Worm (Caenorhabditis elegans) whole organism, L3 larva: ENCODE data around the gene T02C1.1.

Experiments
- ZK546.5 ChIP-seq: sonication (generic microtip); optimal IDR thresholded peaks from 2 replicates; lab custom pipeline; 2017; ENCODE audit warnings: missing biosample characterization, missing genetic modification characterization
- aly-2 ChIP-seq: fragments of 150-350 bp; optimal IDR thresholded peaks from 2 replicates; lab custom pipeline; 2014; ENCODE audit warnings: missing biosample characterization, missing genetic modification characterization
- ama-1 ChIP-seq: fragments of 150-350 bp; optimal IDR thresholded peaks from 2 replicates; lab custom pipeline; 2018
- ceh-82 ChIP-seq: fragments of 150-350 bp; optimal IDR thresholded peaks from 2 replicates; lab custom pipeline; 2014; ENCODE audit warnings: missing biosample characterization, missing genetic modification characterization
- ceh-9 ChIP-seq: sonication (generic microtip); optimal IDR thresholded peaks from 2 replicates; lab custom pipeline; 2018; ENCODE audit warnings: missing biosample characterization, missing genetic modification characterization
- daf-12 ChIP-seq: fragments of 150-350 bp; optimal IDR thresholded peaks from 2 replicates; lab custom pipeline; 2014; ENCODE audit warnings: missing biosample characterization, missing genetic modification reagents, missing genetic modification characterization
- egl-5 ChIP-seq: fragments of 150-350 bp; optimal IDR thresholded peaks from 2 replicates; lab custom pipeline; 2017; ENCODE audit warnings: missing biosample characterization, missing genetic modification reagents, missing genetic modification characterization, inconsistent platforms
- elt-1 ChIP-seq: fragments of 150-350 bp; optimal IDR thresholded peaks from 2 replicates; lab custom pipeline; 2014; ENCODE audit warnings: missing biosample characterization, missing genetic modification characterization
- elt-2 ChIP-seq: sonication (generic microtip); optimal IDR thresholded peaks from 2 replicates; lab custom pipeline; 2016; ENCODE audit warnings: missing genetic modification reagents, mild to moderate bottlenecking, missing genetic modification characterization, missing compliant biosample characterization
- elt-3 ChIP-seq, 3 experiments: fragments of 150-350 bp in 1 of 3; sonication (generic microtip) in 2 of 3; optimal IDR thresholded peaks; 2 replicates in 2 of 3; 4 replicates in 1 of 3; lab custom pipeline; 2014 to 2017; ENCODE audit warnings: missing biosample characterization in 3 of 3, missing genetic modification characterization in 3 of 3
- fkh-10 ChIP-seq: sonication (generic microtip); optimal IDR thresholded peaks from 2 replicates; lab custom pipeline; 2017; ENCODE audit warnings: missing biosample characterization, missing genetic modification reagents, missing genetic modification characterization
- fkh-2 ChIP-seq: fragments of 150-350 bp; optimal IDR thresholded peaks from 2 replicates; lab custom pipeline; 2014; ENCODE audit warnings: missing biosample characterization, missing genetic modification reagents, missing genetic modification characterization
- hmg-11 ChIP-seq: sonication (generic microtip); optimal IDR thresholded peaks from 2 replicates; lab custom pipeline; 2016; ENCODE audit warnings: missing genetic modification characterization, missing compliant biosample characterization
- jun-1 ChIP-seq: fragments of 150-350 bp; optimal IDR thresholded peaks from 2 replicates; lab custom pipeline; 2014; ENCODE audit warnings: missing biosample characterization, missing genetic modification reagents, missing genetic modification characterization
- lin-15B ChIP-seq: fragments of 150-350 bp; optimal IDR thresholded peaks from 2 replicates; lab custom pipeline; 2014; ENCODE audit warnings: missing biosample characterization, missing genetic modification characterization
- lin-39 ChIP-seq: fragments of 150-350 bp; optimal IDR thresholded peaks from 2 replicates; lab custom pipeline; 2018; ENCODE audit warnings: missing biosample characterization, missing genetic modification reagents, missing genetic modification characterization
- lsy-12 ChIP-seq: sonication (generic microtip); optimal IDR thresholded peaks from 2 replicates; lab custom pipeline; 2016; ENCODE audit warnings: mild to moderate bottlenecking, missing genetic modification characterization, missing compliant biosample characterization
- mml-1 ChIP-seq: fragments of 150-350 bp; sonication (generic microtip); optimal IDR thresholded peaks from 3 replicates; lab custom pipeline; 2014; ENCODE audit warnings: missing biosample characterization, missing genetic modification characterization
- nfya-1 ChIP-seq: sonication (generic microtip); optimal IDR thresholded peaks from 2 replicates; lab custom pipeline; 2017; ENCODE audit warnings: missing genetic modification characterization, mild to moderate bottlenecking, missing compliant biosample characterization, antibody characterized with exemption, moderate library complexity; ENCODE audit not compliant: insufficient read depth
- nhr-23 ChIP-seq: fragments of 150-350 bp; optimal IDR thresholded peaks from 2 replicates; lab custom pipeline; 2014; ENCODE audit warnings: missing biosample characterization, missing genetic modification reagents, missing genetic modification characterization
- nhr-237 ChIP-seq: fragments of 150-350 bp; optimal IDR thresholded peaks from 2 replicates; lab custom pipeline; 2014; ENCODE audit warnings: missing biosample characterization, missing genetic modification characterization
- nhr-25 ChIP-seq: sonication (generic microtip); optimal IDR thresholded peaks from 2 replicates; lab custom pipeline; 2017; ENCODE audit warnings: missing biosample characterization, missing genetic modification characterization
- nhr-28 ChIP-seq: fragments of 150-350 bp; optimal IDR thresholded peaks from 2 replicates; lab custom pipeline; 2014; ENCODE audit warnings: missing biosample characterization, missing genetic modification characterization
- nhr-67 ChIP-seq: fragments of 150-350 bp; optimal IDR thresholded peaks from 2 replicates; lab custom pipeline; 2014; ENCODE audit warnings: missing biosample characterization, missing genetic modification characterization
- nhr-77 ChIP-seq: fragments of 150-350 bp; optimal IDR thresholded peaks from 2 replicates; lab custom pipeline; 2014; ENCODE audit warnings: missing biosample characterization, missing genetic modification characterization
- pha-4 ChIP-seq: fragments of 150-350 bp; optimal IDR thresholded peaks from 2 replicates; lab custom pipeline; 2014; ENCODE audit warnings: missing biosample characterization, missing genetic modification reagents, missing genetic modification characterization
- pqm-1 ChIP-seq: fragments of 150-350 bp; optimal IDR thresholded peaks from 2 replicates; lab custom pipeline; 2017; ENCODE audit warnings: missing biosample characterization, missing genetic modification characterization, inconsistent platforms
- sea-2 ChIP-seq: fragments of 150-350 bp; sonication (generic microtip); optimal IDR thresholded peaks from 4 replicates; lab custom pipeline; 2014; ENCODE audit warnings: missing biosample characterization, missing genetic modification reagents, missing genetic modification characterization
- skn-1 ChIP-seq: fragments of 150-350 bp; optimal IDR thresholded peaks from 2 replicates; lab custom pipeline; 2014; ENCODE audit warnings: missing biosample characterization, missing genetic modification characterization
- snpc-4 ChIP-seq: fragments of 150-350 bp; optimal IDR thresholded peaks from 2 replicates; lab custom pipeline; 2014; ENCODE audit warnings: missing biosample characterization, missing genetic modification characterization
- tbx-2 ChIP-seq: sonication (generic microtip); optimal IDR thresholded peaks from 2 replicates; lab custom pipeline; 2016; ENCODE audit warnings: mild to moderate bottlenecking, missing genetic modification characterization, missing compliant biosample characterization
- zag-1 ChIP-seq: fragments of 150-350 bp; optimal IDR thresholded peaks from 2 replicates; lab custom pipeline; 2014; ENCODE audit warnings: missing biosample characterization, missing genetic modification characterization
- ztf-11 ChIP-seq: fragments of 150-350 bp; optimal IDR thresholded peaks from 2 replicates; lab custom pipeline; 2014; ENCODE audit warnings: missing biosample characterization, missing genetic modification characterization
- ztf-4 ChIP-seq: fragments of 150-350 bp; optimal IDR thresholded peaks from 2 replicates; lab custom pipeline; 2014; ENCODE audit warnings: missing biosample characterization, missing genetic modification characterization

T02C1.1 gene

DNA sequence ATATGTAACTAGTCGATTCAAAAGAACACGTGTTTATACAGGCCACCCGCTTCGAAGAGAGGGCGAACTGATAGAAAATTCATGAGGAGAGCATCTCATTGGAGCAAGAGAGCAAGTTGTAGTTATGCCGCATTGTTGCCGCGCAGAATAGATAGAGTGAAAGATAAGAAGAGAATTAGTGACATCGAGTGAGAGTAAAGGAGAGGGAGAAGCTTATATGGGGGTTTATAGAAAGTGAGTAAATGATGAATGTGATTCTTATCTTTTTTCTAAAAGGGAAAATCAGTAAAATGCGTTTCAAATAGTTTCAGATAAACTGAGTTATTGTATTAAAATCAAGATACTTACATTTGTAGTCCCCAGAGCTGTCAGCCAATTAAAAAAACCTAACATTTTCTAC lies 22.9 kb downstream of the T02C1.1 start:
- TF ChIP-seq pqm-1 (peak; percentile 23), skn-1 (tag; lab: Kevin White, UChicago) (no peak), ZK546.5 (tag; lab: Kevin White, UChicago) (no peak), nhr-25 (tag; lab: Kevin White, UChicago) (no peak), nhr-77 (tag; lab: Kevin White, UChicago) (no peak), aly-2 (tag; lab: Kevin White, UChicago) (no peak), nfya-1 (tag; lab: Kevin White, UChicago) (peak; percentile 13), jun-1 (tag; lab: Kevin White, UChicago) (no peak), elt-1 (tag; lab: Kevin White, UChicago) (peak; percentile 88), ztf-4 (tag; lab: Kevin White, UChicago) (no peak), fkh-2 (tag; lab: Kevin White, UChicago) (no peak), pha-4 (tag; lab: Kevin White, UChicago) (peak; percentile 11), zag-1 (tag; lab: Kevin White, UChicago) (no peak), nhr-67 (no peak), ceh-82 (tag; lab: Kevin White, UChicago) (no peak), tbx-2 (tag; lab: Kevin White, UChicago) (no peak), elt-2 (tag; lab: Kevin White, UChicago) (peak; percentile 65), elt-3 (tag; optimal IDR thresholded peaks at IDR 0.05; lab: Kevin White, UChicago) (no peak), lin-15B (tag; lab: Kevin White, UChicago) (no peak), snpc-4 (tag; lab: Kevin White, UChicago) (no peak), daf-12 (tag; lab: Kevin White, UChicago) (no peak)

- TF ChIP-seq zag-1 (tag; lab: Kevin White, UChicago) (no peak), nfya-1 (tag; lab: Kevin White, UChicago) (peak; percentile 15), lsy-12 (no peak), ceh-9 (tag; lab: Kevin White, UChicago) (no peak), snpc-4 (tag; lab: Kevin White, UChicago) (no peak), ZK546.5 (tag; lab: Kevin White, UChicago) (no peak), ama-1 (lab: Kevin White, UChicago) (no peak), elt-3 (tag; optimal IDR thresholded peaks at IDR 0.05; lab: Kevin White, UChicago) (no peak), nhr-67 (no peak), mml-1 (tag; lab: Kevin White, UChicago) (no peak), fkh-10 (no peak), nhr-237 (tag; lab: Kevin White, UChicago) (no peak), lin-39 (tag; lab: Kevin White, UChicago) (peak; percentile 59)
Measured at ce11 chrIII:9271389-9271918, 24.1 kb downstream of the T02C1.1 start.

DNA sequence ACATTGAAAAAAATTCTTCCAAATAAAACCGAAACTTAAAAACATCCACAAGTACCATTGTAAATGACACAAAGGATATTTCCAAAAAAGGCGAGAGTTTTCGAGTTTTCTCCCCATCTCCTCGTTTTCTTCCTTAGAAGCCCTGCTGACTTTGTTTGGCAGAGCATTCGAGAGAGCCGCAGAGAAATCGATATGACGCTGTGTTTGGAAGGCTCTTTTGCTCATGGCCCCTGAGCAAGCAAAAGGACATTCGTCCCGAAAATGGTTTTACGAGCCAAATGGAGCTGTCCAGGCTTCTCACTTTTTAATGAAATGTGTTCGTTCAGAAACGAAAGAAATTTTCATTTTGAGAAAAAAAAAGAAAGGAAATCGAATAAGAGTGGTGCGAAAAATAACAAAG lies 24.8 kb downstream of the T02C1.1 start:
- TF ChIP-seq ztf-11 (tag; lab: Kevin White, UChicago) = no peak
- TF ChIP-seq lin-39 (tag; lab: Kevin White, UChicago) = peak; percentile 51
- TF ChIP-seq sea-2 (GFP tag; lab: Kevin White, UChicago) = peak; percentile 10
- TF ChIP-seq egl-5 (tag; lab: Kevin White, UChicago) = peak; percentile 54
- TF ChIP-seq tbx-2 (tag; lab: Kevin White, UChicago) = no peak
- peak; percentile 42 for TF ChIP-seq hmg-11 (tag; lab: Kevin White, UChicago)
- peak; percentile 53 for TF ChIP-seq nfya-1 (tag; lab: Kevin White, UChicago)

DNA sequence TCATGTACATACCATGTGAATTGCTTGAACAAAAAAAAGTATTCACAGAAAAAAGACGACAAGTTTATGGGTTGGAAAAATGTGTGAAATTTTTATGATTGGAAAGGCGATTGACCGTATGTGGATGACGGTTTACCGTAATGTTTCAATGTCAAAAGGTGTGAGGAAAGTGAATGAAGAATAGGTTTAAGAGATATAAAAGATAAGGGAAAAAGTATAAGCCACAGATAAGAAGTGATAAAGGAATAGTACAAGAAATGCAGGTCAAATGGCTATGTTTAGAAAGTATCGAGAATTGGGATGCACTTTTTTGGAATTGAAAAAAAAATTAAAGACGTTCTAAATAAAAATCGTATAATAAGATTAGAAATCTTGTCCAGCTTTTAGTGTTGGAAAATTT lies 30.5 kb downstream of the T02C1.1 start:
- peak; percentile 7 for TF ChIP-seq nhr-23
- no peak for TF ChIP-seq pha-4 (tag; lab: Kevin White, UChicago)
- peak in 1 of 3 experiments; percentile 89 for TF ChIP-seq elt-3 (tag; optimal IDR thresholded peaks at IDR 0.05; lab: Kevin White, UChicago)
- TF ChIP-seq ztf-11 (tag; lab: Kevin White, UChicago) = no peak
- TF ChIP-seq fkh-2 (tag; lab: Kevin White, UChicago) = no peak
- no peak for TF ChIP-seq nhr-28
- no peak for TF ChIP-seq ceh-82 (tag; lab: Kevin White, UChicago)
- no peak for TF ChIP-seq lin-15B (tag; lab: Kevin White, UChicago)
- TF ChIP-seq aly-2 (tag; lab: Kevin White, UChicago) = no peak
- TF ChIP-seq nhr-25 (tag; lab: Kevin White, UChicago) = peak; percentile 5
